Worm (Caenorhabditis elegans) whole organism, L4 larva: Measurements from ENCODE around the gene F35C11.4.

ENCODE experiments used
- F44E2.7 ChIP-seq: fragments of 200-800 bp; sonication (Bioruptor generic); IDR thresholded peaks from 2 replicates; pipeline ENCODE4 v2.1.2; 2022; ENCODE audit warnings: missing genetic modification characterization, missing compliant biosample characterization
- T20F7.1 ChIP-seq: fragments of 200-800 bp; sonication (Bioruptor generic); optimal IDR thresholded peaks from 2 replicates; lab custom pipeline; 2018; ENCODE audit warnings: mild to moderate bottlenecking, missing genetic modification characterization, missing compliant biosample characterization
- aha-1 ChIP-seq: fragments of 150-350 bp; peaks from one replicate; lab custom pipeline; 2014; ENCODE audit warnings: missing biosample characterization, missing genetic modification characterization
- arid-1 ChIP-seq: fragments of 200-800 bp; sonication (Bioruptor generic); conservative IDR thresholded peaks from 2 replicates; pipeline ENCODE4 v1.3.6; 2022; ENCODE audit warnings: missing genetic modification reagents, missing genetic modification characterization, missing compliant biosample characterization
- attf-4 ChIP-seq: sonication (generic microtip); optimal IDR thresholded peaks from 3 replicates; lab custom pipeline; 2017; ENCODE audit warnings: missing biosample characterization, missing genetic modification characterization
- ceh-28 ChIP-seq: fragments of 150-350 bp; optimal IDR thresholded peaks from 2 replicates; lab custom pipeline; 2014; ENCODE audit warnings: missing biosample characterization, missing genetic modification reagents, missing genetic modification characterization
- ceh-44 ChIP-seq: fragments of 200-800 bp; sonication (Bioruptor generic); IDR thresholded peaks from 2 replicates; pipeline ENCODE4 v1.3.6; 2022; ENCODE audit warnings: missing genetic modification reagents, missing genetic modification characterization, missing compliant biosample characterization
- daf-16 ChIP-seq, 3 experiments: sonication (generic microtip); optimal IDR thresholded peaks; 2 replicates each; lab custom pipeline; 2016 to 2017; ENCODE audit warnings: missing genetic modification characterization in 3 of 3, missing genetic modification reagents in 3 of 3, mild to moderate bottlenecking in 2 of 3, missing compliant biosample characterization in 2 of 3, missing biosample characterization in 1 of 3, moderate library complexity in 1 of 3
- daf-8 ChIP-seq: fragments of 200-800 bp; sonication (Bioruptor generic); IDR thresholded peaks from 2 replicates; pipeline ENCODE4 v1.3.6; 2022; ENCODE audit warnings: missing genetic modification characterization, missing compliant biosample characterization
- dve-1 ChIP-seq: sonication (generic microtip); optimal IDR thresholded peaks from 2 replicates; lab custom pipeline; 2017; ENCODE audit warnings: antibody characterized with exemption, mild to moderate bottlenecking, missing genetic modification characterization, missing compliant biosample characterization; ENCODE audit not compliant: insufficient read depth
- egl-43 ChIP-seq: fragments of 200-800 bp; sonication (Bioruptor generic); IDR thresholded peaks from 2 replicates; pipeline ENCODE4 v1.3.6; 2022; ENCODE audit warnings: missing genetic modification reagents, missing genetic modification characterization, missing compliant biosample characterization
- fkh-10 ChIP-seq: fragments of 150-350 bp; optimal IDR thresholded peaks from 2 replicates; lab custom pipeline; 2014; ENCODE audit warnings: missing biosample characterization, missing genetic modification reagents, missing genetic modification characterization
- gei-8 ChIP-seq: fragments of 200-800 bp; sonication (Bioruptor generic); optimal IDR thresholded peaks from 2 replicates; lab custom pipeline; 2018; ENCODE audit warnings: mild to moderate bottlenecking, missing genetic modification characterization, missing compliant biosample characterization
- hlh-11 ChIP-seq: fragments of 200-800 bp; sonication (Bioruptor generic); optimal IDR thresholded peaks from 2 replicates; lab custom pipeline; 2018; ENCODE audit warnings: mild to moderate bottlenecking, missing genetic modification characterization, missing compliant biosample characterization
- hlh-30 ChIP-seq: sonication (generic microtip); optimal IDR thresholded peaks from 2 replicates; lab custom pipeline; 2017; ENCODE audit warnings: antibody characterized with exemption, mild to moderate bottlenecking, missing genetic modification characterization, missing compliant biosample characterization; ENCODE audit not compliant: insufficient read depth
- lin-15B ChIP-seq: fragments of 150-350 bp; sonication (generic microtip); optimal IDR thresholded peaks from 3 replicates; lab custom pipeline; 2014; ENCODE audit warnings: missing biosample characterization, missing genetic modification characterization
- lin-29 ChIP-seq: fragments of 200-800 bp; sonication (Bioruptor generic); IDR thresholded peaks from 2 replicates; pipeline ENCODE4 v1.3.6; 2022; ENCODE audit warnings: missing genetic modification reagents, missing genetic modification characterization, missing compliant biosample characterization
- lin-38 ChIP-seq: fragments of 200-800 bp; sonication (Bioruptor generic); IDR thresholded peaks from 2 replicates; pipeline ENCODE4 v1.3.6; 2022; ENCODE audit warnings: missing genetic modification reagents, missing genetic modification characterization, missing compliant biosample characterization
- mep-1 ChIP-seq: fragments of 150-350 bp; sonication (generic microtip); optimal IDR thresholded peaks from 3 replicates; lab custom pipeline; 2014; ENCODE audit warnings: missing biosample characterization, missing genetic modification characterization
- nhr-102 ChIP-seq: sonication (generic microtip); optimal IDR thresholded peaks from 2 replicates; lab custom pipeline; 2016; ENCODE audit warnings: mild to moderate bottlenecking, missing genetic modification characterization, moderate library complexity, missing compliant biosample characterization
- nhr-111 ChIP-seq: fragments of 200-800 bp; sonication (Bioruptor generic); optimal IDR thresholded peaks from 2 replicates; lab custom pipeline; 2018; ENCODE audit warnings: mild to moderate bottlenecking, missing genetic modification characterization, missing compliant biosample characterization
- nhr-41 ChIP-seq: fragments of 200-800 bp; sonication (Bioruptor generic); IDR thresholded peaks from 2 replicates; pipeline ENCODE4 v1.3.6; 2022; ENCODE audit warnings: missing genetic modification reagents, missing genetic modification characterization, missing compliant biosample characterization
- snpc-4 ChIP-seq: fragments of 150-350 bp; optimal IDR thresholded peaks from 2 replicates; lab custom pipeline; 2014; ENCODE audit warnings: missing biosample characterization, missing genetic modification characterization
- spr-3 ChIP-seq: fragments of 200-800 bp; sonication (Bioruptor generic); optimal IDR thresholded peaks from 2 replicates; lab custom pipeline; 2018; ENCODE audit warnings: mild to moderate bottlenecking, missing genetic modification characterization, missing compliant biosample characterization
- tag-97 ChIP-seq: fragments of 200-800 bp; sonication (Bioruptor generic); IDR thresholded peaks from 2 replicates; pipeline ENCODE4 v1.3.6; 2022; ENCODE audit warnings: missing genetic modification characterization, missing compliant biosample characterization
- unc-130 ChIP-seq: sonication (generic microtip); optimal IDR thresholded peaks from 2 replicates; lab custom pipeline; 2016; ENCODE audit warnings: missing genetic modification reagents, missing genetic modification characterization, missing compliant biosample characterization
- unc-39 ChIP-seq: sonication (generic microtip); optimal IDR thresholded peaks from 2 replicates; lab custom pipeline; 2017; ENCODE audit warnings: missing biosample characterization, missing genetic modification characterization
- unc-62 ChIP-seq, 3 experiments: fragments of 150-350 bp in 1 of 3; sonication (generic microtip); optimal IDR thresholded peaks in 2 of 3; peaks in 1 of 3; 1 replicate in 1 of 3; 2 replicates in 2 of 3; lab custom pipeline; 2014 to 2017; ENCODE audit warnings: missing biosample characterization in 3 of 3, missing genetic modification characterization in 3 of 3, missing genetic modification reagents in 3 of 3, missing genotype in 1 of 3
- zag-1 ChIP-seq: fragments of 150-350 bp; optimal IDR thresholded peaks from 2 replicates; lab custom pipeline; 2014; ENCODE audit warnings: missing biosample characterization, missing genetic modification characterization
- zfp-3 ChIP-seq: fragments of 200-800 bp; sonication (Bioruptor generic); conservative IDR thresholded peaks from 2 replicates; pipeline ENCODE4 v1.3.6; 2022; ENCODE audit warnings: missing genetic modification reagents, missing genetic modification characterization, missing compliant biosample characterization

The F35C11.4 gene

ce11 chrII:8232489-8232888 lies 16.3 kb upstream of the F35C11.4 start, which contains the start of gene M110.7:
M110.7 (plus strand) TSS chrII:8232789.
- TF ChIP-seq fkh-10 (GFP tag; lab: Kevin White, UChicago) (no peak), unc-39 (tag; lab: Kevin White, UChicago) (no peak), daf-8 (GFP tag; lab: Robert Waterston, UW) (no peak), zfp-3 (no peak), arid-1 (GFP tag; lab: Robert Waterston, UW) (no peak), hlh-30 (tag; lab: Kevin White, UChicago) (no peak)

- TF ChIP-seq attf-4 (tag; lab: Kevin White, UChicago) (no peak), unc-62 (GFP tag; optimal IDR thresholded peaks at IDR 0.05 in 1 of 2; lab: Kevin White, UChicago) (peak in 1 of 2 experiments; percentile 61), unc-62 (tag; optimal IDR thresholded peaks at IDR 0.05; lab: Kevin White, UChicago) (no peak), lin-38 (GFP tag; lab: Robert Waterston, UW) (no peak), ceh-44 (GFP tag; lab: Robert Waterston, UW) (no peak), egl-43 (no peak)
These were observed 10.6 kb upstream of the F35C11.4 start, which contains the start of gene nlp-5 for ce11 chrII:8238155-8238554. nlp-5 (plus strand) TSS chrII:8238455.

DNA sequence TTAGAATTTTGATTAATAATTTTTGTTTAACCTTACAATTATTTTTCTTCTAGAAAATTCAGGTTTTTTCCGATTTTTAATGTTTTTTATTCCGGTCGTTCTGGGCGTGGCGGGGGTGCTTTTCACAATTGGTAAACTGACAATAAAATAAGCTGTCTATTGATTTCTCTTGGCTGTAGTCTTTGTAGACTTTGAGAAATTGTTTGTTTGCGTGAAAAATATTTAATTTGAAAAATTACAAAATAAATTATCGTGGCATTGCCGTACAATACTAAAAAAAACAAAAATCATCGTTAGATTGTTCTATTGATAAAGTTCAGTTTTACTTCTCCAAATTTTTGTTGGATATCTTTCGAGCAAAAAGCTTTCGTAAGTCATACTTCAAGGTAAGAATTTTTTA lies 2.3 kb upstream of the F35C11.4 start, which contains the start of gene F35C11.3:
F35C11.3 (plus strand) TSS at position 301 of the 400 bp plus-strand sequence.
- TF ChIP-seq hlh-11 (no peak), T20F7.1 (GFP tag; lab: Kevin White, UChicago) (no peak), nhr-111 (GFP tag; lab: Kevin White, UChicago) (no peak), aha-1 (tag; lab: Kevin White, UChicago) (no peak), zag-1 (no peak), snpc-4 (tag; lab: Kevin White, UChicago) (no peak), lin-15B (tag; lab: Kevin White, UChicago) (no peak)

- TF ChIP-seq hlh-30 (tag; lab: Kevin White, UChicago) = no peak
- no peak for TF ChIP-seq lin-29 (GFP tag; lab: Robert Waterston, UW)
- TF ChIP-seq F44E2.7 (GFP tag; lab: Robert Waterston, UW) = no peak
- TF ChIP-seq spr-3 (GFP tag; lab: Kevin White, UChicago) = no peak
- TF ChIP-seq daf-16 (GFP tag; optimal IDR thresholded peaks at IDR 0.05; lab: Kevin White, UChicago) = no peak
- peak; percentile 4 for TF ChIP-seq daf-16 (tag; optimal IDR thresholded peaks at IDR 0.05; lab: Kevin White, UChicago)
- no peak for TF ChIP-seq nhr-102 (tag; lab: Kevin White, UChicago)
- TF ChIP-seq fkh-10 (GFP tag; lab: Kevin White, UChicago) = no peak
- TF ChIP-seq mep-1 = no peak
- no peak for TF ChIP-seq arid-1 (GFP tag; lab: Robert Waterston, UW)
- TF ChIP-seq lin-38 (GFP tag; lab: Robert Waterston, UW) = no peak
- peak; percentile 28 for TF ChIP-seq dve-1 (tag; lab: Kevin White, UChicago)
These were observed 906 bp downstream of the F35C11.4 start for ce11 chrII:8249710-8250109.

ce11 chrII:8253160-8253793 lies 4.5 kb downstream of the F35C11.4 start, which contains the start of gene F35C11.5:
F35C11.5 (plus strand) TSS chrII:8253743.
- no peak for TF ChIP-seq tag-97 (GFP tag; lab: Robert Waterston, UW)
- no peak for TF ChIP-seq gei-8
- TF ChIP-seq nhr-41 (GFP tag; lab: Robert Waterston, UW) = no peak
- TF ChIP-seq unc-130 (GFP tag; lab: Kevin White, UChicago) = peak; percentile 46
- no peak for TF ChIP-seq ceh-28 (tag; lab: Kevin White, UChicago)
- TF ChIP-seq, all 104 proteins: peak for 1
